Fruit fly (Drosophila melanogaster) whole organism, embryonic: ENCODE results near the gene lectin-37Db.
A peak's percentile ranks its signal among the peaks of the same experiment; 100 is the strongest.

Experiments
- Antp ChIP-seq: fragments of 200-800 bp; sonication (Bioruptor generic); optimal IDR thresholded peaks from 3 replicates; lab custom pipeline; 2016; ENCODE audit warnings: missing biosample characterization, missing genetic modification characterization
- CG1024 ChIP-seq: fragments of 200-800 bp; sonication (Bioruptor generic); IDR thresholded peaks from 2 replicates; pipeline ENCODE4 v1.3.6; 2022; ENCODE audit warnings: missing biosample characterization, missing genetic modification characterization
- CG10543 ChIP-seq: fragments of 200-800 bp; sonication (Bioruptor generic); optimal IDR thresholded peaks from 3 replicates; lab custom pipeline; 2017; ENCODE audit warnings: missing biosample characterization, mild to moderate bottlenecking, missing genetic modification characterization, moderate library complexity
- CG11456 ChIP-seq: fragments of 200-800 bp; sonication (Bioruptor generic); IDR thresholded peaks from 3 replicates; pipeline ENCODE4 v1.3.6; 2022; ENCODE audit warnings: missing biosample characterization, missing genetic modification characterization
- CG12155 ChIP-seq: fragments of 200-800 bp; sonication (Bioruptor generic); optimal IDR thresholded peaks from 3 replicates; lab custom pipeline; 2016; ENCODE audit warnings: missing biosample characterization, missing genetic modification characterization
- CG12299 ChIP-seq: fragments of 200-800 bp; sonication (Bioruptor generic); optimal IDR thresholded peaks from 2 replicates; lab custom pipeline; 2018; ENCODE audit warnings: missing biosample characterization, mild to moderate bottlenecking, missing genetic modification characterization
- CG14860 ChIP-seq: fragments of 200-800 bp; sonication (Bioruptor generic); IDR thresholded peaks from 3 replicates; pipeline ENCODE4 v1.3.6; 2022; ENCODE audit warnings: missing biosample characterization, missing genetic modification characterization; ENCODE audit not compliant: partially characterized antibody
- CG1529 ChIP-seq: fragments of 200-800 bp; sonication (Bioruptor generic); optimal IDR thresholded peaks from 3 replicates; lab custom pipeline; 2018; ENCODE audit warnings: missing biosample characterization, missing genetic modification characterization
- CG17802 ChIP-seq: fragments of 200-800 bp; sonication (Bioruptor generic); optimal IDR thresholded peaks from 2 replicates; lab custom pipeline; 2018; ENCODE audit warnings: missing biosample characterization, mild to moderate bottlenecking, missing genetic modification characterization, moderate library complexity
- CG17912 ChIP-seq: fragments of 200-800 bp; sonication (Bioruptor generic); optimal IDR thresholded peaks from 2 replicates; lab custom pipeline; 2018; ENCODE audit warnings: missing biosample characterization, mild to moderate bottlenecking, missing genetic modification characterization
- CG2202 ChIP-seq: fragments of 200-800 bp; sonication (Bioruptor generic); optimal IDR thresholded peaks from 2 replicates; lab custom pipeline; 2018; ENCODE audit warnings: missing biosample characterization, mild to moderate bottlenecking, missing genetic modification characterization
- CG2712 ChIP-seq: fragments of 200-800 bp; optimal IDR thresholded peaks from 3 replicates; lab custom pipeline; 2019; ENCODE audit warnings: missing biosample characterization, mild to moderate bottlenecking, missing genetic modification characterization, moderate library complexity
- CG30431 ChIP-seq: fragments of 200-800 bp; sonication (Bioruptor generic); optimal IDR thresholded peaks from 2 replicates; lab custom pipeline; 2017; ENCODE audit warnings: missing biosample characterization, missing genetic modification characterization
- CG32767 ChIP-seq: fragments of 200-800 bp; sonication (Bioruptor generic); IDR thresholded peaks from 2 replicates; pipeline ENCODE4 v1.3.6; 2022; ENCODE audit warnings: missing biosample characterization, missing genetic modification characterization
- CG33213 ChIP-seq: fragments of 200-800 bp; sonication (Bioruptor generic); optimal IDR thresholded peaks from 3 replicates; lab custom pipeline; 2016; ENCODE audit warnings: missing biosample characterization, missing genetic modification characterization
- CG42726 ChIP-seq: fragments of 200-800 bp; sonication (Bioruptor generic); IDR thresholded peaks from 2 replicates; pipeline ENCODE4 v1.3.6; 2022; ENCODE audit warnings: missing biosample characterization, missing genetic modification characterization; ENCODE audit not compliant: partially characterized antibody
- CG4328 ChIP-seq: fragments of 200-800 bp; sonication (Bioruptor generic); optimal IDR thresholded peaks from 3 replicates; lab custom pipeline; 2017; ENCODE audit warnings: missing biosample characterization, missing genetic modification reagents, missing genetic modification characterization
- CG6683 ChIP-seq: fragments of 200-800 bp; sonication (Bioruptor generic); optimal IDR thresholded peaks from 2 replicates; lab custom pipeline; 2017; ENCODE audit warnings: missing biosample characterization, mild to moderate bottlenecking, missing genetic modification characterization, missing genetic modification reagents
- CG7839 ChIP-seq: fragments of 200-800 bp; sonication (Bioruptor generic); optimal IDR thresholded peaks from 3 replicates; lab custom pipeline; 2018; ENCODE audit warnings: missing biosample characterization, mild to moderate bottlenecking, missing genetic modification characterization, moderate library complexity
- CG8944 ChIP-seq: fragments of 200-800 bp; sonication (Bioruptor generic); optimal IDR thresholded peaks from 3 replicates; lab custom pipeline; 2016; ENCODE audit warnings: missing biosample characterization, missing genetic modification characterization
- Dbx ChIP-seq: fragments of 200-800 bp; sonication (Bioruptor generic); IDR thresholded peaks from 3 replicates; pipeline ENCODE4 v1.3.6; 2022; ENCODE audit warnings: missing biosample characterization, missing genetic modification characterization
- Deaf1 ChIP-seq: fragments of 200-800 bp; optimal IDR thresholded peaks from 3 replicates; lab custom pipeline; 2019; ENCODE audit warnings: missing biosample characterization, mild to moderate bottlenecking, missing genetic modification characterization, moderate library complexity
- Fer1 ChIP-seq: fragments of 200-800 bp; sonication (Bioruptor generic); optimal IDR thresholded peaks from 2 replicates; lab custom pipeline; 2017; ENCODE audit warnings: missing biosample characterization, mild to moderate bottlenecking, missing genetic modification characterization
- GATAe ChIP-seq: fragments of 200-800 bp; sonication (Bioruptor generic); conservative IDR thresholded peaks from 2 replicates; pipeline ENCODE4 v1.3.6; 2022; ENCODE audit warnings: missing biosample characterization, missing genetic modification characterization
- Jarid2 ChIP-seq: fragments of 200-800 bp; sonication (Bioruptor generic); optimal IDR thresholded peaks from 3 replicates; lab custom pipeline; 2017; ENCODE audit warnings: mild to moderate bottlenecking, missing biosample characterization, missing genetic modification reagents, missing genetic modification characterization
- Max ChIP-seq: fragments of 200-800 bp; sonication (Bioruptor generic); optimal IDR thresholded peaks from 2 replicates; lab custom pipeline; 2016; ENCODE audit warnings: missing biosample characterization, mild to moderate bottlenecking, missing genetic modification characterization
- Oli ChIP-seq: fragments of 200-800 bp; sonication (Bioruptor generic); optimal IDR thresholded peaks from 2 replicates; lab custom pipeline; 2018; ENCODE audit warnings: missing biosample characterization, mild to moderate bottlenecking, missing genetic modification characterization, moderate library complexity
- abd-A ChIP-seq: fragments of 200-800 bp; sonication (Bioruptor generic); optimal IDR thresholded peaks from 3 replicates; lab custom pipeline; 2019; ENCODE audit warnings: missing biosample characterization, mild to moderate bottlenecking, missing genetic modification characterization, moderate library complexity
- chif ChIP-seq, 2 experiments: fragments of 200-800 bp; sonication (Bioruptor generic); optimal IDR thresholded peaks; 3 replicates each; lab custom pipeline; 2016; ENCODE audit warnings: missing biosample characterization in 2 of 2, missing genetic modification characterization in 2 of 2
- danr ChIP-seq: fragments of 200-800 bp; sonication (Bioruptor generic); IDR thresholded peaks from 2 replicates; pipeline ENCODE4 v1.3.6; 2022; ENCODE audit warnings: missing biosample characterization, missing genetic modification characterization
- eve ChIP-seq, 2 experiments: fragments of >200 bp; optimal IDR thresholded peaks; 2 replicates each; lab custom pipeline; 2017; ENCODE audit warnings: missing biosample characterization in 2 of 2, missing genetic modification characterization in 2 of 2
- exex ChIP-seq: fragments of 200-800 bp; sonication (Bioruptor generic); optimal IDR thresholded peaks from 4 replicates; lab custom pipeline; 2018; ENCODE audit warnings: missing biosample characterization, mild to moderate bottlenecking, missing genetic modification characterization, moderate library complexity
- fru ChIP-seq: fragments of >200 bp; optimal IDR thresholded peaks from 2 replicates; lab custom pipeline; 2017
- gcm ChIP-seq: fragments of 200-800 bp; sonication (Bioruptor generic); optimal IDR thresholded peaks from 2 replicates; lab custom pipeline; 2019; ENCODE audit warnings: missing biosample characterization, mild to moderate bottlenecking, missing genetic modification characterization, moderate library complexity
- knrl ChIP-seq: fragments of 200-800 bp; sonication (Bioruptor generic); IDR thresholded peaks from 3 replicates; pipeline ENCODE4 v1.3.6; 2022; ENCODE audit warnings: missing biosample characterization, missing genetic modification characterization; ENCODE audit not compliant: partially characterized antibody
- lov ChIP-seq, 2 experiments: fragments of 200-800 bp in 1 of 2; fragments of >200 bp in 1 of 2; sonication (Bioruptor generic) in 1 of 2; IDR thresholded peaks in 1 of 2; optimal IDR thresholded peaks in 1 of 2; 2 replicates in 1 of 2; 3 replicates in 1 of 2; pipeline versions ENCODE4 v1.3.6 to Lab custom; 2017 to 2022; ENCODE audit warnings: missing biosample characterization in 1 of 2, missing genetic modification characterization in 1 of 2
- mirr ChIP-seq: fragments of 200-800 bp; sonication (Bioruptor generic); optimal IDR thresholded peaks from 3 replicates; lab custom pipeline; 2018; ENCODE audit warnings: missing biosample characterization, mild to moderate bottlenecking, missing genetic modification characterization
- otp ChIP-seq: fragments of 200-800 bp; sonication (Bioruptor generic); IDR thresholded peaks from 3 replicates; pipeline ENCODE4, ENCODE4 v1.3.6; 2022; ENCODE audit warnings: missing biosample characterization, missing genetic modification characterization
- pho ChIP-seq: fragments of 200-800 bp; sonication (Bioruptor generic); optimal IDR thresholded peaks from 2 replicates; lab custom pipeline; 2016; ENCODE audit warnings: missing biosample characterization, missing genetic modification characterization
- phol ChIP-seq: fragments of 200-800 bp; sonication (Bioruptor generic); optimal IDR thresholded peaks from 3 replicates; lab custom pipeline; 2018; ENCODE audit warnings: missing biosample characterization, mild to moderate bottlenecking, missing genetic modification characterization, moderate library complexity
- sd ChIP-seq: fragments of 200-800 bp; sonication (Bioruptor generic); optimal IDR thresholded peaks from 3 replicates; lab custom pipeline; 2018; ENCODE audit warnings: missing biosample characterization, mild to moderate bottlenecking, missing genetic modification characterization, moderate library complexity
- ssp ChIP-seq: fragments of 200-800 bp; sonication (Bioruptor generic); IDR thresholded peaks from 2 replicates; pipeline ENCODE4 v1.3.6; 2022; ENCODE audit warnings: missing biosample characterization, missing genetic modification characterization
- stc ChIP-seq: fragments of 200-800 bp; sonication (Bioruptor generic); IDR thresholded peaks from 2 replicates; pipeline ENCODE4 v1.3.6; 2022; ENCODE audit warnings: missing biosample characterization, missing genetic modification characterization
- sug ChIP-seq: fragments of 200-800 bp; optimal IDR thresholded peaks from 2 replicates; lab custom pipeline; 2019; ENCODE audit warnings: missing biosample characterization, mild to moderate bottlenecking, missing genetic modification characterization, moderate library complexity
- tll ChIP-seq, 2 experiments: fragments of 200-800 bp in 1 of 2; fragments of >200 bp in 1 of 2; sonication (Bioruptor generic) in 1 of 2; optimal IDR thresholded peaks; 2 replicates each; lab custom pipeline; 2017 to 2019; ENCODE audit warnings: missing biosample characterization in 2 of 2, missing genetic modification characterization in 2 of 2, mild to moderate bottlenecking in 1 of 2, moderate library complexity in 1 of 2
- unpg ChIP-seq: fragments of 200-800 bp; sonication (Bioruptor generic); optimal IDR thresholded peaks from 3 replicates; lab custom pipeline; 2018; ENCODE audit warnings: missing biosample characterization, mild to moderate bottlenecking, missing genetic modification characterization, moderate library complexity
- yki ChIP-seq: fragments of >200 bp; optimal IDR thresholded peaks from 3 replicates; lab custom pipeline; 2018
- zen ChIP-seq: fragments of 200-800 bp; sonication (Bioruptor generic); optimal IDR thresholded peaks from 3 replicates; lab custom pipeline; 2018; ENCODE audit warnings: missing biosample characterization, mild to moderate bottlenecking, missing genetic modification characterization, moderate library complexity

Gene lectin-37Db

dm6 chr2L:19405685-19406357, 13.1 kb upstream of the lectin-37Db start (continued):
- TF ChIP-seq CG17912 (GFP tag; lab: Kevin White, UChicago) (no peak), Oli (tag; lab: Kevin White, UChicago) (no peak)

- TF ChIP-seq lov (optimal IDR thresholded peaks at IDR 0.05; lab: Kevin White, UChicago) (no peak), lov (GFP tag; IDR thresholded peaks at IDR 0.05; lab: Robert Waterston, UW) (no peak), knrl (GFP tag; lab: Robert Waterston, UW) (0 out of 3 replicates have a peak, but pooled peaks have one; percentile 19), CG42726 (GFP tag; lab: Robert Waterston, UW) (no peak), fru (lab: Kevin White, UChicago) (no peak), CG33213 (GFP tag; lab: Kevin White, UChicago) (no peak), sug (tag; lab: Kevin White, UChicago) (no peak), CG32767 (no peak), abd-A (tag; lab: Kevin White, UChicago) (peak; percentile 37), GATAe (no peak), Fer1 (GFP tag; lab: Kevin White, UChicago) (no peak), sd (tag; lab: Kevin White, UChicago) (peak; percentile 27), CG4328 (peak; percentile 12), CG11456 (GFP tag; lab: Robert Waterston, UW) (0 out of 3 replicates have a peak, but pooled peaks have one; percentile 26), Deaf1 (tag; lab: Kevin White, UChicago) (no peak), pho (GFP tag; lab: Kevin White, UChicago) (no peak), yki (lab: Kevin White, UChicago) (no peak), Dbx (0 out of 3 replicates have a peak, but pooled peaks have one; percentile 9), CG10543 (GFP tag; lab: Kevin White, UChicago) (peak; percentile 76), Jarid2 (GFP tag; lab: Kevin White, UChicago) (no peak), CG6683 (no peak), CG2202 (no peak), CG17802 (tag; lab: Kevin White, UChicago) (no peak), unpg (GFP tag; lab: Kevin White, UChicago) (no peak), CG1024 (GFP tag; lab: Robert Waterston, UW) (no peak), Antp (GFP tag; lab: Kevin White, UChicago) (no peak), phol (no peak), zen (tag; lab: Kevin White, UChicago) (no peak), Max (GFP tag; lab: Kevin White, UChicago) (no peak), stc (GFP tag; lab: Robert Waterston, UW) (no peak), CG1529 (GFP tag; lab: Kevin White, UChicago) (no peak), tll (GFP tag; optimal IDR thresholded peaks at IDR 0.05; lab: Kevin White, UChicago) (no peak), exex (tag; lab: Kevin White, UChicago) (no peak), CG12155 (no peak), CG30431 (GFP tag; lab: Kevin White, UChicago) (no peak), CG7839 (tag; lab: Kevin White, UChicago) (no peak), ssp (GFP tag; lab: Robert Waterston, UW) (no peak), eve (GFP tag; optimal IDR thresholded peaks at IDR 0.05; lab: Kevin White, UChicago) (no peak), chif (GFP tag; optimal IDR thresholded peaks at IDR 0.05; lab: Kevin White, UChicago) (no peak), CG14860 (GFP tag; lab: Robert Waterston, UW) (no peak), gcm (GFP tag; lab: Kevin White, UChicago) (no peak), mirr (GFP tag; lab: Kevin White, UChicago) (no peak), danr (GFP tag; lab: Robert Waterston, UW) (no peak), CG8944 (GFP tag; lab: Kevin White, UChicago) (no peak), CG12299 (tag; lab: Kevin White, UChicago) (no peak), otp (GFP tag; lab: Robert Waterston, UW) (no peak), CG2712 (tag; lab: Kevin White, UChicago) (no peak)
Observed at dm6 chr2L:19406419-19406818, 12.5 kb upstream of the lectin-37Db start.
